Fruit fly (Drosophila melanogaster): ENCODE measurements around the gene CG3224.

Gene CG3224

DNA sequence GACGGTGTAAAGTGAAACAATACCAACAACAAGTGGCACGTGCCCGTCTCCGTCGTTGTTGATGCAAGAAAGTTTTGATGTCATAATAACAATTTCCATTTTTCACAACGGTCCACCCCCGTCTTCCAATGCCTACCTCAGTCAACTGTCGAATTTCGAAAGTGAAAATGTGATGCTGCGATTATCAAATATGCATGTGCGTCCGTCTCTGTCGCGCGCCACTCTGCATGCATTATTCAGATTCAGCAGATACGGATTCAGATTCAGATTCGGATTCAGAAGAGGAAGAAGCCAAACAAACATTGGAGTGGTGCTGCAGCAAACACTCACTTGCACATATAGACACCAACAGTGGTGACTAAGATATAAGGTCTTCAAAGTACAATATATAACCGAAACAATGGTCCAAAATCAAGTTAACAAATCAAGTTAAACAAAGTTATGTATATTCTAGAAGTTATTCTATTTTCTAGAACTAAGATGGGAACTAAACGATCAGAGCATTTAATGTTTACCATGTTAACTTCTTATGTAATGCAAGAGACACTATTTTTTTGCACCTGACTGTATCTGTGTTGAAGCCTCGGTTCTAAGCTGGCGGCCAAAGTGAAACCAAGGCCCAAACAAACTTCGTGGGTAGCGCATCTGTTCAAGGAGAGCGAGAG lies 18.5 kb downstream of the CG3224 start:
- TF ChIP-seq CG14711 (tag; optimal IDR thresholded peaks at IDR 0.05) (peak; percentile 3), CG7101 (tag; optimal IDR thresholded peaks at IDR 0.05) (peak; percentile 11), pad (GFP tag; optimal IDR thresholded peaks at IDR 0.05) (no peak), CG7045 (GFP tag; optimal IDR thresholded peaks at IDR 0.05) (no peak), Clk (GFP tag; optimal IDR thresholded peaks at IDR 0.05) (no peak), tj (GFP tag; optimal IDR thresholded peaks at IDR 0.05) (peak; percentile 0)

DNA sequence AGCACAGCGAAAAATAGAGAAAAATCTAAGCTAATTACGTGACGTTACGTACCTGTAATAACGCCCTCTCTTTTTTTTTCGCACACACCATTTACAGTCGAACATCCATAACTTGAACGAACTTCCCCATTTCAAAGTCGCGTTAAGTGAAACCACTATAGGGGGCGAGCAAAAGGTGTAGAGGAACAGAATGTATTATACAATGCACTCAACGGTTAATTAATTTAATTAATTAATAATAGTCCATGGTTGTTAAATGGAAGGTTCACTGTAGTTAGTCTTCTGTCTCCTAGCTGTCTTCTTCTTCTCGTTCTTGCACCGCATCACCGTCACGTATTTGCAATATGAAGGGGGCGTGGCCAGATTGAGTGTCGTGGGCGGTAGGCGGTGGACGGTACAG lies 19.7 kb downstream of the CG3224 start:
- TF ChIP-seq CG12768 (GFP tag; optimal IDR thresholded peaks at IDR 0.05) (no peak), bab1 (GFP tag; optimal IDR thresholded peaks at IDR 0.05) (peak; percentile 88), CG1620 (GFP tag; optimal IDR thresholded peaks at IDR 0.05) (peak; percentile 22), Hr96 (GFP tag; optimal IDR thresholded peaks at IDR 0.05) (peak; percentile 47), CG7101 (tag; optimal IDR thresholded peaks at IDR 0.05) (peak; percentile 72), kay (GFP tag; ENCODE audit: borderline replicate concordance) (no peak), CG14711 (tag; optimal IDR thresholded peaks at IDR 0.05) (peak; percentile 57), ovo (GFP tag; optimal IDR thresholded peaks at IDR 0.05) (no peak), CG5204 (GFP tag; optimal IDR thresholded peaks at IDR 0.05) (peak; percentile 4), CG11617 (GFP tag; optimal IDR thresholded peaks at IDR 0.05) (peak; percentile 1), CG33017 (tag; optimal IDR thresholded peaks at IDR 0.05) (no peak)

DNA sequence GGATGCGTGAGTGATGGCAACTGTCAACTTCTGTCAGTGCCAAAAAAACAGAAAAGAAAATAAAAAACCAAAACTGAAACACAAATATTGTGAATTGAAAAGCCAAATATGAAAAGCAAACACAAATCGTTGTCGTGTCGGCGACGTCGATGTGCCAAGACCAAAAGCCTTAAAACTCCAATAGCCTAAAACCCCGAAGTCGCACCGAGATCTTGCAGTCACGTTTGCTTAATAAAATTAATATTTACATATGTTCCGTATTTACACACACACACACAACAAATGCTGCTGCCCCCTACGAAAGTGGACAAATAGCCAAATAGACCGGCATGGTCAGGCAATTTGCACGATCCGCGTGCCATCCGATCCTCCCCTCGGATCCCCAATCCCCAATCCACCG lies 23.1 kb downstream of the CG3224 start:
- no peak for TF ChIP-seq CG7045 (GFP tag; optimal IDR thresholded peaks at IDR 0.05)
- TF ChIP-seq cic (GFP tag; optimal IDR thresholded peaks at IDR 0.05), result no peak
- TF ChIP-seq CG1620 (GFP tag; optimal IDR thresholded peaks at IDR 0.05), result no peak
- TF ChIP-seq CG33017 (tag; optimal IDR thresholded peaks at IDR 0.05), result no peak
- no peak for TF ChIP-seq Mnt (GFP tag; optimal IDR thresholded peaks at IDR 0.05)
- no peak for TF ChIP-seq CG11617 (GFP tag; optimal IDR thresholded peaks at IDR 0.05)
- TF ChIP-seq kay (GFP tag; ENCODE audit: borderline replicate concordance), result no peak
- no peak for TF ChIP-seq CG14711 (tag; optimal IDR thresholded peaks at IDR 0.05)
- TF ChIP-seq cnc (optimal IDR thresholded peaks at IDR 0.05), result no peak
- TF ChIP-seq CG5204 (GFP tag; optimal IDR thresholded peaks at IDR 0.05), result no peak
- TF ChIP-seq pad (GFP tag; optimal IDR thresholded peaks at IDR 0.05), result no peak
- TF ChIP-seq toe (GFP tag; optimal IDR thresholded peaks at IDR 0.05), result no peak

DNA sequence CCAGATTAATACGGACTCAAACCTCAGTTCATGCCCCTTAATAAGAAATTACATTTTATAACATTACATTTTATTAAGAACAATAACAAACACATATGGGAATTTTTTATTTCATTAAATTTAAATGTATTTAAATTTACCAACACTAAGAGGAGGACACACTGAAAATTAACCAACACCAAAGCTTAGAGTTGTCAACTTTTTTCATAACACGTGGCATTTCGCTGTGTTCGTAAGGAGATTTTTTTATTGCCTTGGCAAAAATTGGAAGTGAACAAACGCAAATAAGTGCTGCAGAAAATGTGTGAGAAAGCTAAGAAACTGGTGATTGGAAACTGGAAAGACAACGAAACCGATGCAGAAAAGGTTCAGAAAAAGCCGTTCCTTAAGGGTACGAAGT lies 27.6 kb downstream of the CG3224 start, which contains the start of gene CG14443:
Gene CG14443 (plus strand): TSS at position 301 of the 400 bp plus-strand sequence.
- TF ChIP-seq cic (GFP tag; optimal IDR thresholded peaks at IDR 0.05) (no peak), Hr96 (GFP tag; optimal IDR thresholded peaks at IDR 0.05) (no peak), cnc (optimal IDR thresholded peaks at IDR 0.05) (no peak), kay (GFP tag; ENCODE audit: borderline replicate concordance) (no peak), toe (GFP tag; optimal IDR thresholded peaks at IDR 0.05) (no peak), CG7045 (GFP tag; optimal IDR thresholded peaks at IDR 0.05) (no peak), pad (GFP tag; optimal IDR thresholded peaks at IDR 0.05) (no peak), CG14711 (tag; optimal IDR thresholded peaks at IDR 0.05) (no peak), CG12768 (GFP tag; optimal IDR thresholded peaks at IDR 0.05) (no peak), CG33017 (tag; optimal IDR thresholded peaks at IDR 0.05) (no peak), Crg-1 (GFP tag; optimal IDR thresholded peaks at IDR 0.05) (no peak), CG5204 (GFP tag; optimal IDR thresholded peaks at IDR 0.05) (no peak), Mnt (GFP tag; optimal IDR thresholded peaks at IDR 0.05) (no peak), Clk (GFP tag; optimal IDR thresholded peaks at IDR 0.05) (no peak), CG1620 (GFP tag; optimal IDR thresholded peaks at IDR 0.05) (no peak), CG7101 (tag; optimal IDR thresholded peaks at IDR 0.05) (no peak), bab1 (GFP tag; optimal IDR thresholded peaks at IDR 0.05) (no peak)

DNA sequence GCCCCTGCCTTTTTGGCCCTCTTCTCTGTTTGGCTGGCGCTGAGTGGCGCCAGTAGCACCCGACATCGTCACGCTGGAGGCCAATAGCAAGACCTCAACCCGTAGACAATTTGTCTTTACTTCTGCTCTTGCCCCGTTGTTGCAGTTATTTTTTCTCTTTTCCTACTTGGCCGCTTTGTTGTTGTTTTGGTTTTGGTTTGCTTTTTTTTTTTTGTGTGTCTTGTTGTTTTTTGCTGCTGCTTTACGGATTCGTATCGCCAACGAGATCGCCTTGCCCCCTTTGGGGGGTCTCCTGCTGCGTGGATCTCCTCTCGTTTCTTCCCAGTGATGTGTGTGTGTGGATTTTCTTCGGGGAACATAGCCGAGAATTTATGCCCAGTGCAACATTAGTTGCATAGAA lies 29.4 kb downstream of the CG3224 start:
- no peak for TF ChIP-seq tj (GFP tag; optimal IDR thresholded peaks at IDR 0.05)
- TF ChIP-seq cic (GFP tag; optimal IDR thresholded peaks at IDR 0.05), result no peak
- no peak for TF ChIP-seq CG5204 (GFP tag; optimal IDR thresholded peaks at IDR 0.05)
- no peak for TF ChIP-seq pad (GFP tag; optimal IDR thresholded peaks at IDR 0.05)
- no peak for TF ChIP-seq toe (GFP tag; optimal IDR thresholded peaks at IDR 0.05)
- TF ChIP-seq cnc (optimal IDR thresholded peaks at IDR 0.05), result no peak
- TF ChIP-seq Clk (GFP tag; optimal IDR thresholded peaks at IDR 0.05), result no peak
- TF ChIP-seq ovo (GFP tag; optimal IDR thresholded peaks at IDR 0.05), result no peak
- TF ChIP-seq Mnt (GFP tag; optimal IDR thresholded peaks at IDR 0.05), result no peak
- no peak for TF ChIP-seq kay (GFP tag; ENCODE audit: borderline replicate concordance)
- TF ChIP-seq Crg-1 (GFP tag; optimal IDR thresholded peaks at IDR 0.05), result no peak
- TF ChIP-seq bab1 (GFP tag; optimal IDR thresholded peaks at IDR 0.05), result no peak
- no peak for TF ChIP-seq Hr96 (GFP tag; optimal IDR thresholded peaks at IDR 0.05)
- no peak for TF ChIP-seq CG11617 (GFP tag; optimal IDR thresholded peaks at IDR 0.05)

DNA sequence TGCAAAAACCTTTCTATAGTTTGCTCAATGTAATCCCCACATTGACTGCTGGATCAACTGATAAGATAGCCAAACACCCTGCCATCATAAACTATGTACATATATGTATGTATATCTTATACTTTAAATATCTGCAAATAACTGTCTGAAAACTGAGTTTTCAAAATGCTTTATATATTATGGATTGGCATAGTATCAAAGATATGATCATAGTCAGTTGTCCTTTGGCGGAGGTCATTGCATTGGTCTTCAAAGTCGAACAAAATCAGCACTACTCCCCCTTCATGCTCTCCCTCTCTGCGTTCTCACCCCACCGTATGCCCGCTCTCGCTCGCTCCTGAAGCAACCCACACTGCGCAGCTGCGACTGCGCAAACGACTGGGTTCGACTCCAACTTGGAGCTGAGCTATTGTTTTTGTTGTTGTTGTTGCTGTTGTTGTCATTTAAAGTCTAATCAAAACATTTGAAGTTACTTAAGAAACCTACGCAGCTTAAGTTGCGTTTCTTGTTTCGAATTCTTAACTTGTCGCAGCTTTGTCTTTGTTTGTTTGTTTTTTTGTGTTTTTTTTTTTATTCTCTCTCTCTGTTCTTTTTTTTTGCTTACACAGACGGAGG lies 36.2 kb downstream of the CG3224 start:
- no peak for TF ChIP-seq CG12768 (GFP tag; optimal IDR thresholded peaks at IDR 0.05)

All from whole organism, adult.